Worm (Caenorhabditis elegans): ENCODE results near the gene mcm-3AP.

DNA sequence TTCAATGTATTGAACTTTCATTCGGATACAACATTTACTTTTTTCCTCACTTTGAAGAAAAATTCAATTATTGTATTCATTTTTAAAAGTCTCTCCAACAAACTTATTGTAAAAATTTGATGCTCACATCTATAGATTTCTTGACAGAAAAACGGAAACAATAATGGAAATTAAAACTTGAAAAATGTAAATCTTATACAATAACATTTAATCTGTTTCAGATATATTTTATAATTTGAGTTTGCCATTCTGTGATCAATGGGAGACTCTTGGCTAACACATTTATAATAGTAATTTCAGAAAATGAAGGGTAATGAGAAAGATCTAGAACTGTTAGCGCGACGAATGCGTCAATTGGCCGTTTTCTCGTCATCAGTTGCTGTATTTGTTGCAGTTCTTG is 39.9 kb downstream of the mcm-3AP start, which contains the start of gene col-115:
- no peak for TF ChIP-seq tra-4 (tag; optimal IDR thresholded peaks at IDR 0.05)
- TF ChIP-seq ama-1 (optimal IDR thresholded peaks at IDR 0.05), result no peak
- TF ChIP-seq B0310.2 (tag; optimal IDR thresholded peaks at IDR 0.05), result no peak
- TF ChIP-seq ceh-36 (tag; optimal IDR thresholded peaks at IDR 0.05), result no peak
- no peak for TF ChIP-seq hmg-4 (GFP tag; optimal IDR thresholded peaks at IDR 0.05)
- no peak for TF ChIP-seq pes-1 (GFP tag; IDR thresholded peaks at IDR 0.05)
- no peak for TF ChIP-seq aly-1 (tag; optimal IDR thresholded peaks at IDR 0.05)
- TF ChIP-seq ceh-13 (GFP tag; optimal IDR thresholded peaks at IDR 0.05), result no peak
- no peak for TF ChIP-seq tbx-11 (GFP tag; IDR thresholded peaks at IDR 0.05)
- no peak for TF ChIP-seq ets-7 (tag; optimal IDR thresholded peaks at IDR 0.05)
- no peak for TF ChIP-seq tbx-37 (GFP tag; conservative IDR thresholded peaks at IDR 0.05)
- no peak for TF ChIP-seq F13C5.2 (tag; optimal IDR thresholded peaks at IDR 0.05)
- TF ChIP-seq hmbx-1 (tag; optimal IDR thresholded peaks at IDR 0.05), result no peak
- TF ChIP-seq hnd-1 (tag; optimal IDR thresholded peaks at IDR 0.05), result no peak
